Worm (Caenorhabditis elegans) whole organism, L4/young adult: Measurements from ENCODE around the gene Y54G2A.49.

ENCODE experiments used
- W03F9.2 ChIP-seq: fragments of 150-350 bp; optimal IDR thresholded peaks from 2 replicates; lab custom pipeline; 2014; ENCODE audit warnings: missing biosample characterization, missing genetic modification characterization
- dao-5 ChIP-seq: sonication (generic microtip); optimal IDR thresholded peaks from 2 replicates; lab custom pipeline; 2016; ENCODE audit warnings: missing genotype, missing genetic modification characterization, moderate library complexity, missing compliant biosample characterization
- him-1 ChIP-seq: sonication (generic microtip); optimal IDR thresholded peaks from 2 replicates; lab custom pipeline; 2016; ENCODE audit warnings: missing genotype, missing genetic modification reagents, missing genetic modification characterization, missing compliant biosample characterization

DNA sequence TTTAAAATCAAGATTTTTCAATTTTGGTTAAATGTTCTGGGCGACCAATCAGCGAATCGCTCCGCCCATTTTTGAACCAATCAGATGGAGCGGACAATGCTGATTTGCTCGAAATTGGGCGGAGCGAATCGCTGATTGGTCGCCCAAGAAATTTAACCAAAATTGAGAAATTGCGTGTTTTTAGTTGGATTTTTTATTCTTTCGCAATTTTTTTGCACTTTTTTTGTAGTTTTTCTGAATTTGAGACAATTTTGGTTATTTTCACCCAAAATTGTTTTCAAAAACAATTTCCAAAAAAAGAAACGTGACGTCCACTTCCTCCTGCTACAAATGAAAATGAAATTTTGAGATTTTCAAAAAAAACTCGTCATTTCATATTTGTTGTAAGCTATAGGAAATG is 33.6 kb upstream of the Y54G2A.49 start, which contains the start of gene dml-1:
- TF ChIP-seq dao-5: no peak
- TF ChIP-seq W03F9.2 (tag; lab: Kevin White, UChicago): no peak
- TF ChIP-seq him-1 (tag; lab: Kevin White, UChicago): no peak
